Worm (Caenorhabditis elegans) whole organism, dauer: ENCODE results near the gene F20B6.4.

Experiments used
- unc-62 ChIP-seq: sonication (generic microtip); optimal IDR thresholded peaks from 2 replicates; lab custom pipeline; 2017; ENCODE audit warnings: missing biosample characterization, missing genetic modification reagents, missing genetic modification characterization

F20B6.4 gene

ce11 chrX:4193080-4193479 lies 3.3 kb downstream of the F20B6.4 start:
- no peak for TF ChIP-seq unc-62 (GFP tag; lab: Kevin White, UChicago)

ce11 chrX:4192235-4192634 lies 4.1 kb downstream of the F20B6.4 start:
- no peak for TF ChIP-seq unc-62 (GFP tag; lab: Kevin White, UChicago)

ce11 chrX:4190537-4191144 lies 5.7 kb downstream of the F20B6.4 start, which contains the start of gene vha-12:
TSS of gene vha-12 (plus strand) at chrX:4191094.
- TF ChIP-seq unc-62 (GFP tag; lab: Kevin White, UChicago): no peak

ce11 chrX:4186656-4187055 lies 9.7 kb downstream of the F20B6.4 start, which contains the start of gene mrp-6:
TSS of gene mrp-6 (minus strand) at chrX:4186756.
- TF ChIP-seq unc-62 (GFP tag; lab: Kevin White, UChicago): no peak

- TF ChIP-seq unc-62 (GFP tag; lab: Kevin White, UChicago): no peak
These were observed 18.9 kb downstream of the F20B6.4 start, which contains the start of gene ZK470.6 for ce11 chrX:4177394-4177793. TSS of gene ZK470.6 (minus strand) at chrX:4177494.

ce11 chrX:4167150-4167549 lies 29.2 kb downstream of the F20B6.4 start, which contains the start of gene ZK470.14:
TSS of gene ZK470.14 (plus strand) at chrX:4167450.
- no peak for TF ChIP-seq unc-62 (GFP tag; lab: Kevin White, UChicago)

ce11 chrX:4163391-4163790 lies 32.9 kb downstream of the F20B6.4 start, which contains the start of gene ZK470.1:
TSS of gene ZK470.1 (plus strand) at chrX:4163691.
- TF ChIP-seq unc-62 (GFP tag; lab: Kevin White, UChicago): no peak

ce11 chrX:4161938-4162337 lies 34.4 kb downstream of the F20B6.4 start:
- TF ChIP-seq unc-62 (GFP tag; lab: Kevin White, UChicago): no peak

- TF ChIP-seq unc-62 (GFP tag; lab: Kevin White, UChicago): no peak
These were observed 36.4 kb downstream of the F20B6.4 start for ce11 chrX:4159929-4160328.

- TF ChIP-seq unc-62 (GFP tag; lab: Kevin White, UChicago): no peak
These were observed 37.0 kb downstream of the F20B6.4 start for ce11 chrX:4159185-4159871.

ce11 chrX:4157896-4158295 lies 38.4 kb downstream of the F20B6.4 start:
- TF ChIP-seq unc-62 (GFP tag; lab: Kevin White, UChicago): no peak

ce11 chrX:4154784-4155183 lies 41.5 kb downstream of the F20B6.4 start:
- no peak for TF ChIP-seq unc-62 (GFP tag; lab: Kevin White, UChicago)

ce11 chrX:4153343-4153742 lies 43.0 kb downstream of the F20B6.4 start, which contains the start of gene nck-1:
TSS of gene nck-1 (minus strand) at chrX:4153443.
- TF ChIP-seq unc-62 (GFP tag; lab: Kevin White, UChicago): no peak

ce11 chrX:4151206-4151605 lies 45.1 kb downstream of the F20B6.4 start:
- no peak for TF ChIP-seq unc-62 (GFP tag; lab: Kevin White, UChicago)

ce11 chrX:4148449-4149031 lies 47.8 kb downstream of the F20B6.4 start:
- no peak for TF ChIP-seq unc-62 (GFP tag; lab: Kevin White, UChicago)
